Worm (Caenorhabditis elegans) whole organism, young adult: Measurements from ENCODE around the gene K08F11.1.

ENCODE experiments used
- B0336.3 ChIP-seq: fragments of 200-800 bp; sonication (Bioruptor generic); IDR thresholded peaks from 2 replicates; pipeline ENCODE4 v1.3.6; 2022; ENCODE audit warnings: missing genetic modification characterization, missing compliant biosample characterization
- C17E4.6 ChIP-seq: fragments of 200-800 bp; sonication (Bioruptor generic); IDR thresholded peaks from 2 replicates; pipeline ENCODE4 v1.3.6; 2022; ENCODE audit warnings: missing genetic modification reagents, missing genetic modification characterization, missing compliant biosample characterization
- D2030.7 ChIP-seq: fragments of 200-800 bp; sonication (Bioruptor generic); IDR thresholded peaks from 2 replicates; pipeline ENCODE4 v1.3.6; 2022; ENCODE audit warnings: missing genetic modification reagents, missing genetic modification characterization, missing compliant biosample characterization
- F23B12.7 ChIP-seq: sonication (generic microtip); optimal IDR thresholded peaks from 2 replicates; lab custom pipeline; 2017; ENCODE audit warnings: missing genetic modification characterization, mild to moderate bottlenecking, missing compliant biosample characterization, antibody characterized with exemption, moderate library complexity; ENCODE audit not compliant: insufficient read depth
- K11D2.4 ChIP-seq: fragments of 200-800 bp; sonication (Bioruptor generic); IDR thresholded peaks from 2 replicates; pipeline ENCODE4 v1.3.6; 2022; ENCODE audit warnings: missing genetic modification reagents, missing genetic modification characterization, missing compliant biosample characterization
- Y53F4B.3 ChIP-seq: fragments of 200-800 bp; sonication (Bioruptor generic); IDR thresholded peaks from 2 replicates; pipeline ENCODE4 v1.3.6; 2022; ENCODE audit warnings: missing genetic modification reagents, missing genetic modification characterization, missing compliant biosample characterization
- Y56A3A.18 ChIP-seq: fragments of 200-800 bp; sonication (Bioruptor generic); IDR thresholded peaks from 2 replicates; pipeline ENCODE4 v1.3.6; 2022; ENCODE audit warnings: missing genetic modification reagents, missing genetic modification characterization, missing compliant biosample characterization
- Y67H2A.10 ChIP-seq: fragments of 200-800 bp; sonication (Bioruptor generic); conservative IDR thresholded peaks from 2 replicates; pipeline ENCODE4 v1.3.6; 2022; ENCODE audit warnings: missing genetic modification reagents, missing genetic modification characterization, missing compliant biosample characterization
- Y95B8A.8 ChIP-seq: fragments of 200-800 bp; sonication (Bioruptor generic); IDR thresholded peaks from 2 replicates; pipeline ENCODE4 v1.3.6; 2022; ENCODE audit warnings: missing genetic modification reagents, missing genetic modification characterization, missing compliant biosample characterization
- ZK185.1 ChIP-seq: sonication (generic microtip); optimal IDR thresholded peaks from 2 replicates; lab custom pipeline; 2016; ENCODE audit warnings: mild to moderate bottlenecking, missing genetic modification characterization, missing compliant biosample characterization; ENCODE audit not compliant: poor library complexity, severe bottlenecking
- ama-1 ChIP-seq, 3 experiments: fragments of 150-350 bp in 1 of 3; sonication (generic microtip) in 2 of 3; optimal IDR thresholded peaks; 2 replicates each; lab custom pipeline; 2014 to 2018; ENCODE audit warnings: missing biosample characterization in 2 of 3, missing genetic modification characterization in 2 of 3, missing genetic modification reagents in 2 of 3
- aptf-2 ChIP-seq: fragments of 200-800 bp; sonication (Bioruptor generic); conservative IDR thresholded peaks from 2 replicates; pipeline ENCODE4 v1.3.6; 2022; ENCODE audit warnings: missing genetic modification reagents, missing genetic modification characterization, missing compliant biosample characterization
- athp-1 ChIP-seq: sonication (generic microtip); optimal IDR thresholded peaks from 2 replicates; lab custom pipeline; 2017; ENCODE audit warnings: mild to moderate bottlenecking, missing genetic modification characterization, missing compliant biosample characterization
- attf-3 ChIP-seq: fragments of 200-800 bp; sonication (Bioruptor generic); conservative IDR thresholded peaks from 2 replicates; pipeline ENCODE4 v1.3.6; 2022; ENCODE audit warnings: missing genetic modification reagents, missing genetic modification characterization, missing compliant biosample characterization
- attf-5 ChIP-seq: fragments of 200-800 bp; sonication (Bioruptor generic); optimal IDR thresholded peaks from 2 replicates; lab custom pipeline; 2018; ENCODE audit warnings: mild to moderate bottlenecking, missing genetic modification characterization, missing compliant biosample characterization
- bed-2 ChIP-seq: fragments of 200-800 bp; sonication (Bioruptor generic); IDR thresholded peaks from 2 replicates; pipeline ENCODE4 v1.3.6; 2022; ENCODE audit warnings: missing genetic modification reagents, missing genetic modification characterization, missing compliant biosample characterization
- cebp-1 ChIP-seq, 2 experiments: fragments of 200-800 bp in 1 of 2; sonication (Bioruptor generic) in 1 of 2; sonication (generic microtip) in 1 of 2; IDR thresholded peaks in 1 of 2; optimal IDR thresholded peaks in 1 of 2; 2 replicates each; pipeline versions ENCODE4 v1.3.6 to Lab custom; 2017 to 2022; ENCODE audit warnings: missing compliant biosample characterization in 2 of 2, missing genetic modification characterization in 2 of 2, mild to moderate bottlenecking in 1 of 2, missing genetic modification reagents in 1 of 2, moderate library complexity in 1 of 2
- ceh-100 ChIP-seq: fragments of 200-800 bp; sonication (Bioruptor generic); IDR thresholded peaks from 2 replicates; pipeline ENCODE4 v1.3.6; 2022; ENCODE audit warnings: missing genetic modification reagents, missing genetic modification characterization, missing compliant biosample characterization
- chd-7 ChIP-seq: sonication (generic microtip); optimal IDR thresholded peaks from 2 replicates; lab custom pipeline; 2016; ENCODE audit warnings: mild to moderate bottlenecking, missing genetic modification characterization, moderate library complexity, missing compliant biosample characterization
- dox-1 ChIP-seq: fragments of 200-800 bp; sonication (Bioruptor generic); IDR thresholded peaks from 2 replicates; pipeline ENCODE4 v1.3.6; 2022; ENCODE audit warnings: missing genetic modification reagents, missing genetic modification characterization, missing compliant biosample characterization
- dpff-1 ChIP-seq: sonication (generic microtip); optimal IDR thresholded peaks from 2 replicates; lab custom pipeline; 2017; ENCODE audit warnings: mild to moderate bottlenecking, missing genetic modification characterization, missing compliant biosample characterization
- egl-18 ChIP-seq: fragments of 200-800 bp; sonication (Bioruptor generic); IDR thresholded peaks from 2 replicates; pipeline ENCODE4 v1.3.6; 2022; ENCODE audit warnings: missing genetic modification reagents, missing genetic modification characterization, missing compliant biosample characterization
- egl-44 ChIP-seq: fragments of 200-800 bp; sonication (Bioruptor generic); IDR thresholded peaks from 2 replicates; pipeline ENCODE4 v1.3.6; 2022; ENCODE audit warnings: missing genetic modification reagents, missing genetic modification characterization, missing compliant biosample characterization
- ekl-4 ChIP-seq: fragments of 200-800 bp; sonication (Bioruptor generic); IDR thresholded peaks from 2 replicates; pipeline ENCODE4 v1.3.6; 2022; ENCODE audit warnings: missing genetic modification reagents, missing genetic modification characterization, missing compliant biosample characterization
- hmg-1.2 ChIP-seq: fragments of 200-800 bp; sonication (Bioruptor generic); IDR thresholded peaks from 2 replicates; pipeline ENCODE4 v1.3.6; 2022; ENCODE audit warnings: missing genetic modification reagents, missing genetic modification characterization, missing compliant biosample characterization
- hmg-20 ChIP-seq: fragments of 200-800 bp; sonication (Bioruptor generic); IDR thresholded peaks from 2 replicates; pipeline ENCODE4 v1.3.6; 2022; ENCODE audit warnings: missing genetic modification reagents, missing genetic modification characterization, missing compliant biosample characterization
- hsf-1 ChIP-seq: fragments of 200-800 bp; sonication (Bioruptor generic); IDR thresholded peaks from 2 replicates; pipeline ENCODE4 v1.3.6; 2022; ENCODE audit warnings: missing genetic modification reagents, missing genetic modification characterization, missing compliant biosample characterization
- let-607 ChIP-seq, 2 experiments: fragments of 200-800 bp in 1 of 2; sonication (Bioruptor generic) in 1 of 2; sonication (generic microtip) in 1 of 2; optimal IDR thresholded peaks; 2 replicates each; lab custom pipeline; 2016 to 2018; ENCODE audit warnings: mild to moderate bottlenecking in 2 of 2, missing compliant biosample characterization in 2 of 2, missing genetic modification characterization in 2 of 2, moderate library complexity in 2 of 2, missing genotype in 1 of 2
- lin-54 ChIP-seq: fragments of 200-800 bp; sonication (Bioruptor generic); optimal IDR thresholded peaks from 2 replicates; lab custom pipeline; 2018; ENCODE audit warnings: mild to moderate bottlenecking, missing genetic modification characterization, missing compliant biosample characterization
- lsl-1 ChIP-seq: fragments of 200-800 bp; sonication (Bioruptor generic); optimal IDR thresholded peaks from 2 replicates; lab custom pipeline; 2018; ENCODE audit warnings: mild to moderate bottlenecking, missing genetic modification characterization, moderate library complexity, missing compliant biosample characterization
- madf-6 ChIP-seq: fragments of 200-800 bp; sonication (Bioruptor generic); IDR thresholded peaks from 2 replicates; pipeline ENCODE4 v1.3.6; 2022; ENCODE audit warnings: missing genetic modification reagents, missing genetic modification characterization, missing compliant biosample characterization
- madf-8 ChIP-seq: fragments of 200-800 bp; sonication (Bioruptor generic); conservative IDR thresholded peaks from 2 replicates; pipeline ENCODE4 v1.3.6; 2022; ENCODE audit warnings: missing genetic modification reagents, missing genetic modification characterization, missing compliant biosample characterization
- mcd-1 ChIP-seq: fragments of 200-800 bp; sonication (Bioruptor generic); IDR thresholded peaks from 2 replicates; pipeline ENCODE4 v1.3.6; 2022; ENCODE audit warnings: missing genetic modification reagents, missing genetic modification characterization, missing compliant biosample characterization
- pbrm-1 ChIP-seq: fragments of 200-800 bp; sonication (Bioruptor generic); IDR thresholded peaks from 2 replicates; pipeline ENCODE4 v1.3.6; 2022; ENCODE audit warnings: missing genetic modification reagents, missing genetic modification characterization, missing compliant biosample characterization
- rcor-1 ChIP-seq: fragments of 200-800 bp; sonication (Bioruptor generic); IDR thresholded peaks from 2 replicates; pipeline ENCODE4 v1.3.6; 2022; ENCODE audit warnings: missing genetic modification reagents, missing genetic modification characterization, missing compliant biosample characterization
- rec-8 ChIP-seq, 2 experiments: sonication (generic microtip); optimal IDR thresholded peaks; 2 replicates each; lab custom pipeline; 2016; ENCODE audit warnings: mild to moderate bottlenecking in 2 of 2, missing genetic modification characterization in 2 of 2, missing genetic modification reagents in 2 of 2, missing genotype in 2 of 2, missing biosample characterization in 1 of 2, missing compliant biosample characterization in 1 of 2, moderate library complexity in 1 of 2
- sea-2 ChIP-seq: fragments of 200-800 bp; sonication (Bioruptor generic); IDR thresholded peaks from 2 replicates; pipeline ENCODE4 v1.3.6; 2022; ENCODE audit warnings: missing genetic modification characterization, missing compliant biosample characterization
- snpc-4 ChIP-seq, 5 experiments: fragments of 150-350 bp in 1 of 5; sonication (generic microtip) in 4 of 5; optimal IDR thresholded peaks; 2 replicates each; lab custom pipeline; 2014 to 2018; ENCODE audit warnings: missing genetic modification characterization in 5 of 5, missing biosample characterization in 3 of 5, antibody characterized with exemption in 2 of 5, mild to moderate bottlenecking in 2 of 5, missing compliant biosample characterization in 2 of 5, missing genotype in 2 of 5, moderate library complexity in 2 of 5, missing genetic modification reagents in 1 of 5
- somi-1 ChIP-seq: fragments of 200-800 bp; sonication (Bioruptor generic); optimal IDR thresholded peaks from 2 replicates; lab custom pipeline; 2018; ENCODE audit warnings: mild to moderate bottlenecking, missing genetic modification characterization, missing compliant biosample characterization
- ztf-25 ChIP-seq: fragments of 200-800 bp; sonication (Bioruptor generic); IDR thresholded peaks from 2 replicates; pipeline ENCODE4 v1.3.6; 2022; ENCODE audit warnings: missing genetic modification reagents, missing genetic modification characterization, missing compliant biosample characterization
- ztf-6 ChIP-seq: fragments of 200-800 bp; sonication (Bioruptor generic); IDR thresholded peaks from 2 replicates; pipeline ENCODE4 v1.3.6; 2022; ENCODE audit warnings: missing genetic modification reagents, missing genetic modification characterization, missing compliant biosample characterization

The K08F11.1 gene

DNA sequence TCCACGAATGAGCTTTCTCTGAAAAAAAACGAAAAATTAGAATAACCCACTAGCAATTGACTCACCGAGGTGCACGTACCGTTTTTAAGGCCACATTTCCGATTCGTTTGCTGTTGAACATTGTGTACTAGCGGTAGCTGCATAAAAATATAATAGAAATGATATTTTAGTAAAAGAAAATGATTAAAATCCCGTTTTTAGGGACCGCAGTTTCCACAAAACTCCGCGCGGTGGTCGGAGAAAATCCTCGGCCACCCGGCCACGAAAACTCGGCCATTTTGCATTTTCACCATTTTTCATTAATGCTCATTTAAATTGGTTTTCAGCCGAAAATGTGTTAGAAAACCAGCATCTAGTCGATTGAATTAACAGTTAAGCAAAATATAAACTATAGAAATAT is 12.3 kb upstream of the K08F11.1 start, which contains the start of gene yars-2:
TSS of gene yars-2 (minus strand) at position 249 of the 400 bp plus-strand sequence.
- 0 out of 2 replicates have a peak, but pooled peaks have one; percentile 41 for TF ChIP-seq K11D2.4 (GFP tag; lab: Robert Waterston, UW)
- peak; percentile 54 for TF ChIP-seq athp-1
- 0 out of 2 replicates have a peak, but pooled peaks have one; percentile 41 for TF ChIP-seq ztf-6 (GFP tag; lab: Robert Waterston, UW)
- TF ChIP-seq somi-1 (GFP tag; lab: Kevin White, UChicago), result no peak
- TF ChIP-seq F23B12.7 (tag; lab: Kevin White, UChicago), result peak; percentile 15
- no peak for TF ChIP-seq ama-1 (optimal IDR thresholded peaks at IDR 0.05; lab: Kevin White, UChicago)
- no peak for TF ChIP-seq ama-1 (GFP tag; optimal IDR thresholded peaks at IDR 0.05; lab: Kevin White, UChicago)
- TF ChIP-seq lin-54 (GFP tag; lab: Kevin White, UChicago), result peak; percentile 23
- TF ChIP-seq ztf-25, result 0 out of 2 replicates have a peak, but pooled peaks have one; percentile 15
- TF ChIP-seq hsf-1, result 0 out of 2 replicates have a peak, but pooled peaks have one; percentile 34
- TF ChIP-seq ZK185.1 (tag; lab: Kevin White, UChicago), result no peak
- TF ChIP-seq hmg-1.2 (GFP tag; lab: Robert Waterston, UW), result peak; percentile 35; the same call in 1 of the 2 replicates
- peak; percentile 32 for TF ChIP-seq madf-6 (GFP tag; lab: Robert Waterston, UW)
- TF ChIP-seq let-607 (tag; optimal IDR thresholded peaks at IDR 0.05; lab: Kevin White, UChicago), result peak in 1 of 2 experiments; percentile 13
- TF ChIP-seq attf-5, result peak; percentile 25
- TF ChIP-seq C17E4.6 (GFP tag; lab: Robert Waterston, UW), result peak; percentile 43; the same call in 1 of the 2 replicates
- TF ChIP-seq dpff-1, result no peak
- TF ChIP-seq lsl-1, result peak; percentile 27
- no peak for TF ChIP-seq ekl-4 (GFP tag; lab: Robert Waterston, UW)
- TF ChIP-seq snpc-4 (GFP tag; optimal IDR thresholded peaks at IDR 0.05; lab: Kevin White, UChicago), result peak; percentile 26
- peak in 2 of 4 experiments; percentile 13 to 32 for TF ChIP-seq snpc-4 (tag; optimal IDR thresholded peaks at IDR 0.05; lab: Kevin White, UChicago)
- TF ChIP-seq B0336.3 (GFP tag; lab: Robert Waterston, UW), result 0 out of 2 replicates have a peak, but pooled peaks have one; percentile 9
- TF ChIP-seq dox-1, result peak; percentile 73
- TF ChIP-seq rec-8 (tag; optimal IDR thresholded peaks at IDR 0.05; lab: Kevin White, UChicago), result peak in 1 of 2 experiments; percentile 33
- no peak for TF ChIP-seq Y53F4B.3 (GFP tag; lab: Robert Waterston, UW)
- TF ChIP-seq chd-7 (tag; lab: Kevin White, UChicago), result no peak

DNA sequence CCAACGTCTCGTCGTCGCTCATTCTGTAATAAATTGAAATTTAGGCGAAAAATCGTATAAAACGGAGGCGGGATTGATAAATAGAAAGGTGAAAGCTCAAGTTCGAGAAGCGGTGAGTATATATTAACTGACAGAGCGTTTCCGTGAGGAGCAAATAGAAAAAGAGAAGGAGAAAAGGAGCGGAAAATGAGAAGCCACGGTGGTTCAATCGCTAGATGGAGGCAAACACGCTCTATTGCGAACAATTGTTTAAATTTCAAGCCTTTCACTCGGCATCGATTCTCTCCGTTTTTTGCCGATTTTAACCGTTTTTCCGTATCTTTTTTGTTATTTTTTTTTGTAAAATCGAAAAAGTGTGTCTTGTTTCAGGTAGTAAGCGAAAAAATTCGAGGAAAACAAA is 8.9 kb upstream of the K08F11.1 start, which contains the start of gene miro-1:
TSS of gene miro-1 (minus strand) at position 23 of the 400 bp plus-strand sequence.
- TF ChIP-seq mcd-1 (GFP tag; lab: Robert Waterston, UW), result peak; percentile 76
- peak; percentile 33; the same call in 1 of the 2 replicates for TF ChIP-seq hmg-1.2 (GFP tag; lab: Robert Waterston, UW)

DNA sequence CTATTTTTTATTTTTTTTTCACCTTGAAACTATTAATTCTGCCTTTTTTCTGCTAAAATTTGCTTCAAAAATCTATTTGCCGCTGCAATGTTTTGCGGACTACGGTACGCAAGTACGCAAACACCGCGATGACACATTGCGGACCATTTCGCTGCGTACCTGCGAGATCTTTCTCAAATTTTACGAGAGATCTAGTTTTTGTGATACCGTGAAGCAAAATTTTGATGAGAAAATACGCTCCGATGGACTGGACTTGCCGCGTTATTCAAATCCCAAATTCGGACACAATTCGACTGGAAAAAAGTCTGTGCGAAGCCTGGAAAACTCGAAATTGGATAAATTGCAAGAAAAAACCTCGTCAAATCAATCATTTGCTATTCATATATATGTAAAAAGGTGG is 4.1 kb upstream of the K08F11.1 start:
- TF ChIP-seq mcd-1 (GFP tag; lab: Robert Waterston, UW) (peak; percentile 99), ceh-100 (peak; percentile 88), hsf-1 (peak; percentile 78), Y67H2A.10 (GFP tag; lab: Robert Waterston, UW) (peak; percentile 79), dox-1 (peak; percentile 98), bed-2 (GFP tag; lab: Robert Waterston, UW) (peak; percentile 93), let-607 (tag; optimal IDR thresholded peaks at IDR 0.05; lab: Kevin White, UChicago) (peak in 1 of 2 experiments; percentile 28), ekl-4 (GFP tag; lab: Robert Waterston, UW) (peak; percentile 89), egl-18 (GFP tag; lab: Robert Waterston, UW) (0 out of 2 replicates have a peak, but pooled peaks have one; percentile 81), attf-3 (GFP tag; lab: Robert Waterston, UW) (peak; percentile 80), D2030.7 (peak; percentile 80), cebp-1 (GFP tag; IDR thresholded peaks at IDR 0.05; lab: Robert Waterston, UW) (peak; percentile 91), cebp-1 (tag; optimal IDR thresholded peaks at IDR 0.05; lab: Kevin White, UChicago) (peak; percentile 53), sea-2 (peak; percentile 78; the same call in 1 of the 2 replicates), madf-8 (peak; percentile 42; the same call in 1 of the 2 replicates), Y95B8A.8 (GFP tag; lab: Robert Waterston, UW) (peak; percentile 87; the same call in 1 of the 2 replicates), lsl-1 (peak; percentile 12), Y56A3A.18 (GFP tag; lab: Robert Waterston, UW) (peak; percentile 81; the same call in 1 of the 2 replicates), egl-44 (peak; percentile 88), hmg-20 (GFP tag; lab: Robert Waterston, UW) (peak; percentile 66; the same call in 1 of the 2 replicates), rcor-1 (peak; percentile 89), aptf-2 (GFP tag; lab: Robert Waterston, UW) (peak; percentile 86), pbrm-1 (GFP tag; lab: Robert Waterston, UW) (peak; percentile 93)
